Fruit fly (Drosophila melanogaster) whole organism, pupa: ENCODE data around the gene Ziz.

Source experiments
- CG10348 ChIP-seq: fragments of 200-800 bp; sonication (Bioruptor generic); IDR thresholded peaks from 2 replicates; pipeline ENCODE4 v1.3.6; 2022; ENCODE audit warnings: missing biosample characterization, missing genetic modification characterization
- CG12605 ChIP-seq: fragments of 200-800 bp; sonication (Bioruptor generic); IDR thresholded peaks from 2 replicates; pipeline ENCODE4 v1.3.6; 2022; ENCODE audit warnings: missing biosample characterization, missing genetic modification characterization
- CG13204 ChIP-seq: fragments of 200-800 bp; sonication (Bioruptor generic); optimal IDR thresholded peaks from 2 replicates; lab custom pipeline; 2018; ENCODE audit warnings: missing biosample characterization, mild to moderate bottlenecking, missing genetic modification characterization, moderate library complexity
- CG14655 ChIP-seq: fragments of 200-800 bp; sonication (Bioruptor generic); optimal IDR thresholded peaks from 3 replicates; lab custom pipeline; 2017; ENCODE audit warnings: mild to moderate bottlenecking, missing biosample characterization, missing genetic modification reagents, missing genetic modification characterization
- CG15710 ChIP-seq: fragments of 200-800 bp; sonication (Bioruptor generic); optimal IDR thresholded peaks from 2 replicates; lab custom pipeline; 2018; ENCODE audit warnings: missing biosample characterization, mild to moderate bottlenecking, missing genetic modification characterization, moderate library complexity
- CG17806 ChIP-seq: fragments of 200-800 bp; sonication (Bioruptor generic); optimal IDR thresholded peaks from 2 replicates; lab custom pipeline; 2018; ENCODE audit warnings: missing biosample characterization, mild to moderate bottlenecking, missing genetic modification characterization, moderate library complexity
- CG32121 ChIP-seq: fragments of 200-800 bp; sonication (Bioruptor generic); IDR thresholded peaks from 2 replicates; pipeline ENCODE4 v1.3.6; 2022; ENCODE audit warnings: missing biosample characterization, missing genetic modification characterization
- CG34367 ChIP-seq: fragments of 200-800 bp; sonication (Bioruptor generic); optimal IDR thresholded peaks from 2 replicates; lab custom pipeline; 2018; ENCODE audit warnings: missing biosample characterization, mild to moderate bottlenecking, missing genetic modification characterization
- CG4496 ChIP-seq: fragments of 200-800 bp; sonication (Bioruptor generic); IDR thresholded peaks from 3 replicates; pipeline ENCODE4 v1.3.6; 2022; ENCODE audit warnings: missing biosample characterization, missing genetic modification characterization
- CG8159 ChIP-seq: fragments of 200-800 bp; sonication (Bioruptor generic); optimal IDR thresholded peaks from 3 replicates; lab custom pipeline; 2018; ENCODE audit warnings: missing biosample characterization, mild to moderate bottlenecking, missing genetic modification characterization, moderate library complexity
- CG8301 ChIP-seq: fragments of 200-800 bp; sonication (Bioruptor generic); optimal IDR thresholded peaks from 2 replicates; lab custom pipeline; 2018; ENCODE audit warnings: missing biosample characterization, mild to moderate bottlenecking, missing genetic modification characterization
- CG9948 ChIP-seq: fragments of 200-800 bp; sonication (Bioruptor generic); optimal IDR thresholded peaks from 2 replicates; lab custom pipeline; 2018; ENCODE audit warnings: missing biosample characterization, mild to moderate bottlenecking, missing genetic modification characterization, moderate library complexity
- D1 ChIP-seq: fragments of 200-800 bp; sonication (Bioruptor generic); optimal IDR thresholded peaks from 2 replicates; lab custom pipeline; 2018; ENCODE audit warnings: missing biosample characterization, mild to moderate bottlenecking, missing genetic modification characterization, moderate library complexity
- EcR ChIP-seq: fragments of 200-800 bp; sonication (Bioruptor generic); optimal IDR thresholded peaks from 3 replicates; lab custom pipeline; 2019; ENCODE audit warnings: missing biosample characterization, missing genetic modification characterization, mild to moderate bottlenecking, moderate library complexity, missing genetic modification reagents
- Ets98B ChIP-seq: fragments of 200-800 bp; sonication (Bioruptor generic); IDR thresholded peaks from 2 replicates; pipeline ENCODE4 v1.3.6; 2022; ENCODE audit warnings: missing biosample characterization, missing genetic modification characterization
- Pif1A ChIP-seq: fragments of 200-800 bp; sonication (Bioruptor generic); optimal IDR thresholded peaks from 3 replicates; lab custom pipeline; 2016; ENCODE audit warnings: missing biosample characterization, missing genetic modification characterization
- Pif1B ChIP-seq: fragments of 200-800 bp; sonication (Bioruptor generic); optimal IDR thresholded peaks from 3 replicates; lab custom pipeline; 2016; ENCODE audit warnings: missing biosample characterization, missing genetic modification characterization
- Snoo ChIP-seq: fragments of 200-800 bp; sonication (Bioruptor generic); optimal IDR thresholded peaks from 3 replicates; lab custom pipeline; 2017; ENCODE audit warnings: missing biosample characterization, mild to moderate bottlenecking, missing genetic modification characterization, inconsistent platforms
- fd96Ca ChIP-seq: fragments of 200-800 bp; sonication (Bioruptor generic); IDR thresholded peaks from 3 replicates; pipeline ENCODE4 v1.3.6; 2022; ENCODE audit warnings: missing biosample characterization, missing genetic modification characterization
- gl ChIP-seq: fragments of 200-800 bp; sonication (Bioruptor generic); optimal IDR thresholded peaks from 2 replicates; lab custom pipeline; 2018; ENCODE audit warnings: missing biosample characterization, mild to moderate bottlenecking, missing genetic modification characterization
- rn ChIP-seq: fragments of 200-800 bp; sonication (Bioruptor generic); IDR thresholded peaks from 2 replicates; pipeline ENCODE4 v1.3.6; 2022; ENCODE audit warnings: missing biosample characterization, missing genetic modification characterization

Gene Ziz

DNA sequence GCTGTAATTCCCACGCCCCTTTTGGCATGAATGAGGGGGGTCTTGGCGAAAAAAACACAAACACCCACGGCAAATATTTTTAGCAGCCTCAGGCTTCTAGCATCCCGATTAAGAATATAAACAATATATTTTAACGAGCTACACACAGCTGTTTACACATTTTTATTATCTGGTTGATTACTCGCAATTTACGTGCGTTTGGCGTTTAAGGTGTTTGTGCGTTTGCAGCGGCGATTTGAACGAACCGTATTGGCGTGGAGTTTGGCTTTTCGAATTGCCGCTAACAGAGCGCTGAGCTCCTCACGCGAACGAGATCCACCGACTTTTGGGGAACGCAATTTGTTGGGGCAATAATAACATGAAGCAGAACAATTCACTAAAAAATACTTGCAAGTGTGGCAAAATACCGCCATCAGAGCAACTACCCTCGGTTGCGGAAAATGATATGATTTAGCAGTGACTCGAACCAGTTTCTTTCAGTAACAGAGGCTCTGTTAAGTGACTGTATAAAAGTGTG is at the start of gene Ziz:
Ziz (minus strand) TSS at position 321 of the 517 bp plus-strand sequence.
- TF ChIP-seq CG34367 (tag; lab: Kevin White, UChicago), result no peak
- peak; percentile 51; the same call in 2 of the 3 replicates for TF ChIP-seq CG4496 (GFP tag; lab: Robert Waterston, UW)
- peak; percentile 22 for TF ChIP-seq EcR (GFP tag; lab: Kevin White, UChicago)
- TF ChIP-seq Ets98B (GFP tag; lab: Robert Waterston, UW), result peak; percentile 52; the same call in 1 of the 2 replicates
- no peak for TF ChIP-seq CG10348 (GFP tag; lab: Robert Waterston, UW)
- TF ChIP-seq CG8301, result no peak

DNA sequence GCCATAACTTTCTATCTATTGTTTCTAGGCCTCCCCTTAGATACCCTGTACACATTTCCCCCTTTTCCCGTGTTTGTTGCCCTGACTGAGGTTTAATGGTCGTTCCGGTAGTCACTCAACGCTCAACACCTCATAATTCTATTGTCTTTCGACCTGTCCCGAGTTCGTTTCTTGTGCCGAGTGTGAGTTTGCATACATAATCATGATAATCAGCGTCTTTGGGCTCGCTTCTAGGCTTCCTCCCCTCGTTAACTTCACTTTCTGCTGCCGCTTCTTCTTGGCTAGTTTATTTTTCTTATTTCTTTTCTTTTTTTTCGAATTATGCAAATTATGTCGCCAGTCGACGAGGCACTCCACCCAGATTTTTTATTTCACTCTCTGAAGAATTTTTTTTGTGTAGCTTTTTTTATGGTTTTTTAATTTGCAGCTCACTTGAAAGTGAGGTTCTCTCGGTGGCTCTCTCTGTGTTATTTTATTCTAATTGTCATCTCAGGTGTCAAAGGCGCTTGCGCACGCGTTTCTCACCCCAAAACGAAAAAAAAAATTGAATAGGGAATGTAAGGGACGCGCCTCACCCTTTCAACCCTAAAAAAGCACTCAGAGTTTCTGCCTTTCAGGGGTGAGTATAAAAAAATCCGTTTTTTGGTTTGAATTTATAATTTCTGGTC is 49.6 kb upstream of the Ziz start:
- TF ChIP-seq EcR (GFP tag; lab: Kevin White, UChicago) (no peak), CG12605 (GFP tag; lab: Robert Waterston, UW) (peak; percentile 27; the same call in 1 of the 2 replicates)

dm6 chr2L:7544267-7544670 is 48.2 kb upstream of the Ziz start:
- TF ChIP-seq fd96Ca (GFP tag; lab: Robert Waterston, UW), result no peak
- TF ChIP-seq Ets98B (GFP tag; lab: Robert Waterston, UW), result peak; percentile 25; the same call in 1 of the 2 replicates
- TF ChIP-seq Pif1A, result peak; percentile 26
- TF ChIP-seq CG10348 (GFP tag; lab: Robert Waterston, UW), result no peak
- TF ChIP-seq CG4496 (GFP tag; lab: Robert Waterston, UW), result 0 out of 3 replicates have a peak, but pooled peaks have one; percentile 11
- TF ChIP-seq gl (tag; lab: Kevin White, UChicago), result no peak
- 0 out of 2 replicates have a peak, but pooled peaks have one; percentile 16 for TF ChIP-seq CG12605 (GFP tag; lab: Robert Waterston, UW)
- no peak for TF ChIP-seq CG8159 (tag; lab: Kevin White, UChicago)
- peak; percentile 22 for TF ChIP-seq CG14655
- no peak for TF ChIP-seq CG32121 (GFP tag; lab: Robert Waterston, UW)
- TF ChIP-seq Pif1B (GFP tag; lab: Kevin White, UChicago), result peak; percentile 30
- peak; percentile 7 for TF ChIP-seq CG8301

- no peak for TF ChIP-seq Snoo (tag; lab: Kevin White, UChicago)
- TF ChIP-seq CG8159 (tag; lab: Kevin White, UChicago), result no peak
- no peak for TF ChIP-seq CG8301
- no peak for TF ChIP-seq gl (tag; lab: Kevin White, UChicago)
- TF ChIP-seq CG10348 (GFP tag; lab: Robert Waterston, UW), result no peak
- no peak for TF ChIP-seq CG15710 (tag; lab: Kevin White, UChicago)
- no peak for TF ChIP-seq CG4496 (GFP tag; lab: Robert Waterston, UW)
- TF ChIP-seq CG9948 (tag; lab: Kevin White, UChicago), result no peak
- TF ChIP-seq Pif1A, result no peak
- no peak for TF ChIP-seq CG14655
- TF ChIP-seq rn (GFP tag; lab: Robert Waterston, UW), result no peak
- TF ChIP-seq CG12605 (GFP tag; lab: Robert Waterston, UW), result no peak
- no peak for TF ChIP-seq Pif1B (GFP tag; lab: Kevin White, UChicago)
- TF ChIP-seq Ets98B (GFP tag; lab: Robert Waterston, UW), result no peak
- no peak for TF ChIP-seq CG34367 (tag; lab: Kevin White, UChicago)
- no peak for TF ChIP-seq fd96Ca (GFP tag; lab: Robert Waterston, UW)
- no peak for TF ChIP-seq CG17806
- TF ChIP-seq EcR (GFP tag; lab: Kevin White, UChicago), result no peak
Observed at dm6 chr2L:7541937-7542779, 46.1 kb upstream of the Ziz start.

DNA sequence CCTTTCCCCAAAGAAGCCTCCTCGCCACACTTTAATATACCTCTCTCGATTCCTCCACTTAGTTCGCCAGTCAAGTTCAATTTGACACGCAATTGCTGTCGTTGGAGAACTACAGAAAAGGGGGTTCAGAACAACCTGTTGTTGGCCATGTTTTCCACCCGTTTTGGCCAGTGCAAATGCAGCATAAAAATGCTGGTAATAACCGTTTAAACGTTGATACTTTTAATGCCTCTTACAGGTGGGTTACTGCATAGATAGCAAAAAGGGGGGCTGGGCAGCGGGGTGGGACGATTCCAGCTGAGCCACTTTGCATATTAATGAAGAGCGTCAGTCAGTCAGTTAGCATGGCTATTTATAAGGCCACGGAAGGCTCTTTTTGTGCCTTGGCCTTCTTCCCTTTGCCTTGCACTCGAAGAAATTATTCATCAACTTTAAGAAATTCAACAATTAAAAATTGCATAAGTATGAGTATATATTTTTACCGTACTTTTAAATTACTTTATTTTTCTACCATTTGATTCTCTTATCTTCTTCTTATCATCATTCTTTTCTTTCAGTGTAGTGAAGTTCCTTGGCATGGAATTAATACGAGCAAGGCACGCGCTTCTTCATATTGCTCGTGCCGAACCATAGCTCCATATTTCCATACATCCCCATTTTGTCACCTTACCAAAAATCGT is 45.1 kb upstream of the Ziz start:
- no peak for TF ChIP-seq EcR (GFP tag; lab: Kevin White, UChicago)
- peak; percentile 73 for TF ChIP-seq CG8159 (tag; lab: Kevin White, UChicago)
- no peak for TF ChIP-seq CG32121 (GFP tag; lab: Robert Waterston, UW)
- peak; percentile 4 for TF ChIP-seq Pif1B (GFP tag; lab: Kevin White, UChicago)
- TF ChIP-seq CG34367 (tag; lab: Kevin White, UChicago), result peak; percentile 61
- no peak for TF ChIP-seq D1
- peak; percentile 70 for TF ChIP-seq CG9948 (tag; lab: Kevin White, UChicago)
- TF ChIP-seq CG15710 (tag; lab: Kevin White, UChicago), result peak; percentile 72
- no peak for TF ChIP-seq CG12605 (GFP tag; lab: Robert Waterston, UW)
- TF ChIP-seq fd96Ca (GFP tag; lab: Robert Waterston, UW), result 0 out of 3 replicates have a peak, but pooled peaks have one; percentile 21
- peak; percentile 78 for TF ChIP-seq CG17806
- no peak for TF ChIP-seq CG13204 (GFP tag; lab: Kevin White, UChicago)
- no peak for TF ChIP-seq Snoo (tag; lab: Kevin White, UChicago)
- peak; percentile 68 for TF ChIP-seq CG14655
- peak; percentile 53 for TF ChIP-seq CG8301
- TF ChIP-seq Pif1A, result peak; percentile 54
- TF ChIP-seq rn (GFP tag; lab: Robert Waterston, UW), result 0 out of 2 replicates have a peak, but pooled peaks have one; percentile 22
- TF ChIP-seq gl (tag; lab: Kevin White, UChicago), result peak; percentile 28
- TF ChIP-seq CG10348 (GFP tag; lab: Robert Waterston, UW), result no peak
- 0 out of 2 replicates have a peak, but pooled peaks have one; percentile 17 for TF ChIP-seq Ets98B (GFP tag; lab: Robert Waterston, UW)
- 0 out of 3 replicates have a peak, but pooled peaks have one; percentile 11 for TF ChIP-seq CG4496 (GFP tag; lab: Robert Waterston, UW)
